Worm (Caenorhabditis elegans) whole organism, young adult: Measurements from ENCODE around the gene clc-13.

Source experiments
- B0035.1 ChIP-seq: sonication (generic microtip); optimal IDR thresholded peaks from 2 replicates; lab custom pipeline; 2016; ENCODE audit warnings: missing genetic modification characterization, mild to moderate bottlenecking, missing compliant biosample characterization, missing genotype, missing genetic modification reagents
- C06A6.2 ChIP-seq: fragments of 200-800 bp; sonication (Bioruptor generic); conservative IDR thresholded peaks from 2 replicates; pipeline ENCODE4 v1.3.6; 2022; ENCODE audit warnings: missing genetic modification characterization, missing compliant biosample characterization
- F10E7.11 ChIP-seq: sonication (generic microtip); optimal IDR thresholded peaks from 2 replicates; lab custom pipeline; 2017; ENCODE audit warnings: mild to moderate bottlenecking, missing genetic modification characterization, moderate library complexity, missing compliant biosample characterization
- F23B12.7 ChIP-seq: sonication (generic microtip); optimal IDR thresholded peaks from 2 replicates; lab custom pipeline; 2017; ENCODE audit warnings: missing genetic modification characterization, mild to moderate bottlenecking, missing compliant biosample characterization, antibody characterized with exemption, moderate library complexity; ENCODE audit not compliant: insufficient read depth
- F37B4.10 ChIP-seq: fragments of 200-800 bp; sonication (Bioruptor generic); IDR thresholded peaks from 2 replicates; pipeline ENCODE4 v1.3.6; 2022; ENCODE audit warnings: missing genetic modification characterization, missing compliant biosample characterization
- F39B2.1 ChIP-seq: fragments of 200-800 bp; sonication (Bioruptor generic); IDR thresholded peaks from 2 replicates; pipeline ENCODE4 v1.3.6; 2022; ENCODE audit warnings: missing genetic modification reagents, missing genetic modification characterization, missing compliant biosample characterization
- F55B11.4 ChIP-seq: sonication (generic microtip); optimal IDR thresholded peaks from 2 replicates; lab custom pipeline; 2016; ENCODE audit warnings: missing compliant biosample characterization, missing genetic modification characterization, borderline replicate concordance; ENCODE audit not compliant: insufficient read depth
- T07F8.4 ChIP-seq: sonication (generic microtip); optimal IDR thresholded peaks from 2 replicates; lab custom pipeline; 2016; ENCODE audit warnings: mild to moderate bottlenecking, missing genetic modification characterization, moderate library complexity, missing compliant biosample characterization
- Y53G8AR.9 ChIP-seq: fragments of 200-800 bp; sonication (Bioruptor generic); conservative IDR thresholded peaks from 2 replicates; pipeline ENCODE4 v1.3.6; 2022; ENCODE audit warnings: missing genetic modification reagents, missing genetic modification characterization, missing compliant biosample characterization
- Y95B8A.8 ChIP-seq: fragments of 200-800 bp; sonication (Bioruptor generic); IDR thresholded peaks from 2 replicates; pipeline ENCODE4 v1.3.6; 2022; ENCODE audit warnings: missing genetic modification reagents, missing genetic modification characterization, missing compliant biosample characterization
- ZK185.1 ChIP-seq: sonication (generic microtip); optimal IDR thresholded peaks from 2 replicates; lab custom pipeline; 2016; ENCODE audit warnings: mild to moderate bottlenecking, missing genetic modification characterization, missing compliant biosample characterization; ENCODE audit not compliant: poor library complexity, severe bottlenecking
- akir-1 ChIP-seq: fragments of 200-800 bp; sonication (Bioruptor generic); optimal IDR thresholded peaks from 2 replicates; lab custom pipeline; 2018; ENCODE audit warnings: mild to moderate bottlenecking, missing genetic modification characterization, moderate library complexity, missing compliant biosample characterization
- attf-5 ChIP-seq: fragments of 200-800 bp; sonication (Bioruptor generic); optimal IDR thresholded peaks from 2 replicates; lab custom pipeline; 2018; ENCODE audit warnings: mild to moderate bottlenecking, missing genetic modification characterization, missing compliant biosample characterization
- cebp-1 ChIP-seq, 2 experiments: fragments of 200-800 bp in 1 of 2; sonication (Bioruptor generic) in 1 of 2; sonication (generic microtip) in 1 of 2; IDR thresholded peaks in 1 of 2; optimal IDR thresholded peaks in 1 of 2; 2 replicates each; pipeline versions ENCODE4 v1.3.6 to Lab custom; 2017 to 2022; ENCODE audit warnings: missing compliant biosample characterization in 2 of 2, missing genetic modification characterization in 2 of 2, mild to moderate bottlenecking in 1 of 2, missing genetic modification reagents in 1 of 2, moderate library complexity in 1 of 2
- ceh-91 ChIP-seq: fragments of 200-800 bp; sonication (Bioruptor generic); IDR thresholded peaks from 2 replicates; pipeline ENCODE4 v1.3.6; 2022; ENCODE audit warnings: missing genetic modification reagents, missing genetic modification characterization, missing compliant biosample characterization
- chd-7 ChIP-seq: sonication (generic microtip); optimal IDR thresholded peaks from 2 replicates; lab custom pipeline; 2016; ENCODE audit warnings: mild to moderate bottlenecking, missing genetic modification characterization, moderate library complexity, missing compliant biosample characterization
- egl-18 ChIP-seq: fragments of 200-800 bp; sonication (Bioruptor generic); IDR thresholded peaks from 2 replicates; pipeline ENCODE4 v1.3.6; 2022; ENCODE audit warnings: missing genetic modification reagents, missing genetic modification characterization, missing compliant biosample characterization
- egrh-3 ChIP-seq: fragments of 200-800 bp; sonication (Bioruptor generic); IDR thresholded peaks from 2 replicates; pipeline ENCODE4 v1.3.6; 2022; ENCODE audit warnings: missing genetic modification reagents, missing genetic modification characterization, missing compliant biosample characterization
- ekl-4 ChIP-seq: fragments of 200-800 bp; sonication (Bioruptor generic); IDR thresholded peaks from 2 replicates; pipeline ENCODE4 v1.3.6; 2022; ENCODE audit warnings: missing genetic modification reagents, missing genetic modification characterization, missing compliant biosample characterization
- ets-4 ChIP-seq: fragments of 200-800 bp; sonication (Bioruptor generic); optimal IDR thresholded peaks from 2 replicates; lab custom pipeline; 2018; ENCODE audit warnings: mild to moderate bottlenecking, missing genetic modification characterization, missing compliant biosample characterization
- hlh-12 ChIP-seq: sonication (generic microtip); optimal IDR thresholded peaks from 2 replicates; lab custom pipeline; 2016; ENCODE audit warnings: missing genetic modification characterization, missing compliant biosample characterization
- hsf-1 ChIP-seq: fragments of 200-800 bp; sonication (Bioruptor generic); IDR thresholded peaks from 2 replicates; pipeline ENCODE4 v1.3.6; 2022; ENCODE audit warnings: missing genetic modification reagents, missing genetic modification characterization, missing compliant biosample characterization
- let-607 ChIP-seq, 2 experiments: fragments of 200-800 bp in 1 of 2; sonication (Bioruptor generic) in 1 of 2; sonication (generic microtip) in 1 of 2; optimal IDR thresholded peaks; 2 replicates each; lab custom pipeline; 2016 to 2018; ENCODE audit warnings: mild to moderate bottlenecking in 2 of 2, missing compliant biosample characterization in 2 of 2, missing genetic modification characterization in 2 of 2, moderate library complexity in 2 of 2, missing genotype in 1 of 2
- lin-26 ChIP-seq: fragments of 200-800 bp; sonication (Bioruptor generic); IDR thresholded peaks from 2 replicates; pipeline ENCODE4 v1.3.6; 2022; ENCODE audit warnings: missing genetic modification reagents, missing genetic modification characterization, missing compliant biosample characterization
- lir-1 ChIP-seq: fragments of 200-800 bp; sonication (Bioruptor generic); conservative IDR thresholded peaks from 2 replicates; pipeline ENCODE4 v1.3.6; 2022; ENCODE audit warnings: missing genetic modification reagents, missing genetic modification characterization, missing compliant biosample characterization
- madf-6 ChIP-seq: fragments of 200-800 bp; sonication (Bioruptor generic); IDR thresholded peaks from 2 replicates; pipeline ENCODE4 v1.3.6; 2022; ENCODE audit warnings: missing genetic modification reagents, missing genetic modification characterization, missing compliant biosample characterization
- madf-8 ChIP-seq: fragments of 200-800 bp; sonication (Bioruptor generic); conservative IDR thresholded peaks from 2 replicates; pipeline ENCODE4 v1.3.6; 2022; ENCODE audit warnings: missing genetic modification reagents, missing genetic modification characterization, missing compliant biosample characterization
- mes-4 ChIP-seq: sonication (generic microtip); optimal IDR thresholded peaks from 2 replicates; lab custom pipeline; 2016; ENCODE audit warnings: missing genotype, missing genetic modification characterization, missing compliant biosample characterization
- mxl-1 ChIP-seq: sonication (generic microtip); optimal IDR thresholded peaks from 2 replicates; lab custom pipeline; 2016; ENCODE audit warnings: missing genetic modification characterization, missing compliant biosample characterization
- nhr-27 ChIP-seq: fragments of 200-800 bp; sonication (Bioruptor generic); optimal IDR thresholded peaks from 2 replicates; lab custom pipeline; 2018; ENCODE audit warnings: mild to moderate bottlenecking, missing genetic modification characterization, moderate library complexity, missing compliant biosample characterization
- nhr-90 ChIP-seq: sonication (generic microtip); optimal IDR thresholded peaks from 2 replicates; lab custom pipeline; 2016; ENCODE audit warnings: missing genotype, mild to moderate bottlenecking, missing genetic modification characterization, missing compliant biosample characterization
- snpc-1.3 ChIP-seq: sonication (generic microtip); optimal IDR thresholded peaks from 2 replicates; lab custom pipeline; 2017; ENCODE audit warnings: missing genetic modification characterization, mild to moderate bottlenecking, missing compliant biosample characterization, antibody characterized with exemption, moderate library complexity, missing genotype, missing genetic modification reagents; ENCODE audit not compliant: insufficient read depth
- sptf-2 ChIP-seq: fragments of 200-800 bp; sonication (Bioruptor generic); optimal IDR thresholded peaks from 2 replicates; lab custom pipeline; 2018; ENCODE audit warnings: mild to moderate bottlenecking, missing genetic modification characterization, missing compliant biosample characterization
- tbx-9 ChIP-seq: sonication (generic microtip); optimal IDR thresholded peaks from 2 replicates; lab custom pipeline; 2016; ENCODE audit warnings: borderline replicate concordance, missing genetic modification characterization, inconsistent platforms, missing compliant biosample characterization
- tlf-1 ChIP-seq: fragments of 200-800 bp; sonication (Bioruptor generic); optimal IDR thresholded peaks from 2 replicates; lab custom pipeline; 2018; ENCODE audit warnings: mild to moderate bottlenecking, missing genetic modification characterization, missing compliant biosample characterization
- unc-130 ChIP-seq: sonication (generic microtip); optimal IDR thresholded peaks from 2 replicates; lab custom pipeline; 2016; ENCODE audit warnings: missing genetic modification reagents, missing genetic modification characterization, missing compliant biosample characterization
- zim-3 ChIP-seq: sonication (generic microtip); optimal IDR thresholded peaks from 2 replicates; lab custom pipeline; 2017; ENCODE audit warnings: mild to moderate bottlenecking, missing genetic modification characterization, moderate library complexity, missing compliant biosample characterization
- ztf-25 ChIP-seq: fragments of 200-800 bp; sonication (Bioruptor generic); IDR thresholded peaks from 2 replicates; pipeline ENCODE4 v1.3.6; 2022; ENCODE audit warnings: missing genetic modification reagents, missing genetic modification characterization, missing compliant biosample characterization
- ztf-26 ChIP-seq: sonication (generic microtip); optimal IDR thresholded peaks from 2 replicates; lab custom pipeline; 2017; ENCODE audit warnings: missing genetic modification characterization, missing compliant biosample characterization

The clc-13 gene

DNA sequence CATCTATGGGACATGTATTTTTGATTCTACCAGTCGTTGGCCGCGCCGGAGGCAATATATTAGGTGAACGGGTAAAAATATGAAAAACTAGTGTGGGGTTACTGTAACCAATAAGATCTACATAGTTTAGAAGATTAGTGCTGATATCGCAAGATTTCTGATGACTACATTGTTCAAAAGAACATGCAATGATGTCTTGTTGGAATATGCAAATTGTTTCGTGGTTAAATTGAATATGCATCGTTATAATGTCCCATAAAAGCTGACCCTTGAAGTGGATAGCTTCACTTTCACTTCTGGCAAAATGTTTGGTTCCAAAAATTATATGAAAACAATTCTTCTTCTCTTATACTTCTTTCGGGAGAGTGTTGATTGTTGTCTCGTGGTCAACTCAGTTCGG, 30.3 kb downstream of the clc-13 start, which contains the start of gene F28B1.2:
TSS of gene F28B1.2 (plus strand) at position 301 of the 400 bp plus-strand sequence.
- no peak for TF ChIP-seq ztf-25
- TF ChIP-seq C06A6.2 (GFP tag; lab: Robert Waterston, UW): no peak
- TF ChIP-seq snpc-1.3 (tag; lab: Kevin White, UChicago): no peak
- TF ChIP-seq F39B2.1 (GFP tag; lab: Robert Waterston, UW): no peak
- TF ChIP-seq ekl-4 (GFP tag; lab: Robert Waterston, UW): no peak
- no peak for TF ChIP-seq madf-6
- no peak for TF ChIP-seq mxl-1 (tag; lab: Kevin White, UChicago)
- no peak for TF ChIP-seq F37B4.10 (GFP tag; lab: Robert Waterston, UW)
- TF ChIP-seq, all 124 proteins: peak for 0

ce11 chrV:17059987-17060386, 45.8 kb downstream of the clc-13 start, which contains the start of gene sri-66:
Gene sri-66, plus strand, starts transcription at chrV:17060287.
- TF ChIP-seq let-607 (tag; optimal IDR thresholded peaks at IDR 0.05; lab: Kevin White, UChicago) (no peak), egrh-3 (GFP tag; lab: Robert Waterston, UW) (no peak), ZK185.1 (tag; lab: Kevin White, UChicago) (no peak), akir-1 (GFP tag; lab: Kevin White, UChicago) (no peak), chd-7 (tag; lab: Kevin White, UChicago) (no peak), unc-130 (GFP tag; lab: Kevin White, UChicago) (no peak), F55B11.4 (tag; lab: Kevin White, UChicago) (no peak), zim-3 (tag; lab: Kevin White, UChicago) (no peak)

- no peak for TF ChIP-seq ztf-26 (tag; lab: Kevin White, UChicago)
- no peak for TF ChIP-seq attf-5 (GFP tag; lab: Kevin White, UChicago)
- TF ChIP-seq snpc-1.3 (tag; lab: Kevin White, UChicago): no peak
- no peak for TF ChIP-seq lin-26 (GFP tag; lab: Robert Waterston, UW)
- TF ChIP-seq nhr-90 (tag; lab: Kevin White, UChicago): no peak
- TF ChIP-seq sptf-2 (GFP tag; lab: Kevin White, UChicago): no peak
- no peak for TF ChIP-seq mes-4 (tag; lab: Kevin White, UChicago)
- TF ChIP-seq Y95B8A.8 (GFP tag; lab: Robert Waterston, UW): no peak
- no peak for TF ChIP-seq madf-8 (GFP tag; lab: Robert Waterston, UW)
- no peak for TF ChIP-seq tlf-1 (GFP tag; lab: Kevin White, UChicago)
- TF ChIP-seq hlh-12 (tag; lab: Kevin White, UChicago): no peak
- TF ChIP-seq nhr-27: no peak
These were observed 47.4 kb downstream of the clc-13 start, which contains the start of gene F28B1.9 for ce11 chrV:17061585-17061984. Gene F28B1.9, plus strand, starts transcription at chrV:17061885.

ce11 chrV:17064676-17065075, 50.5 kb downstream of the clc-13 start, which contains the start of gene srh-255:
Gene srh-255, plus strand, starts transcription at chrV:17064976.
- TF ChIP-seq F10E7.11 (tag; lab: Kevin White, UChicago): no peak
- TF ChIP-seq egl-18: no peak
- no peak for TF ChIP-seq Y53G8AR.9 (GFP tag; lab: Robert Waterston, UW)
- TF ChIP-seq cebp-1 (GFP tag; IDR thresholded peaks at IDR 0.05; lab: Robert Waterston, UW): no peak
- TF ChIP-seq cebp-1 (tag; optimal IDR thresholded peaks at IDR 0.05; lab: Kevin White, UChicago): no peak
- TF ChIP-seq F23B12.7 (tag; lab: Kevin White, UChicago): no peak
- TF ChIP-seq ceh-91 (GFP tag; lab: Robert Waterston, UW): no peak
- no peak for TF ChIP-seq ztf-25
- TF ChIP-seq T07F8.4 (tag; lab: Kevin White, UChicago): no peak
- TF ChIP-seq hsf-1 (GFP tag; lab: Robert Waterston, UW): no peak
- TF ChIP-seq B0035.1 (tag; lab: Kevin White, UChicago): no peak
- TF ChIP-seq tbx-9 (tag; lab: Kevin White, UChicago): no peak
- TF ChIP-seq ets-4 (GFP tag; lab: Kevin White, UChicago): no peak
- TF ChIP-seq lir-1 (GFP tag; lab: Robert Waterston, UW): no peak
